Worm (Caenorhabditis elegans) whole organism, L3 larva: ENCODE measurements around the gene dex-1.

Experiments
- R02D3.7 ChIP-seq: fragments of 150-350 bp; optimal IDR thresholded peaks from 2 replicates; lab custom pipeline; 2014; ENCODE audit warnings: missing biosample characterization, missing genetic modification characterization
- ZK546.5 ChIP-seq: sonication (generic microtip); optimal IDR thresholded peaks from 2 replicates; lab custom pipeline; 2017; ENCODE audit warnings: missing biosample characterization, missing genetic modification characterization
- aly-2 ChIP-seq: fragments of 150-350 bp; optimal IDR thresholded peaks from 2 replicates; lab custom pipeline; 2014; ENCODE audit warnings: missing biosample characterization, missing genetic modification characterization
- ama-1 ChIP-seq: fragments of 150-350 bp; optimal IDR thresholded peaks from 2 replicates; lab custom pipeline; 2018
- ceh-16 ChIP-seq: sonication (generic microtip); optimal IDR thresholded peaks from 2 replicates; lab custom pipeline; 2017; ENCODE audit warnings: missing biosample characterization, missing genetic modification characterization
- ceh-28 ChIP-seq: fragments of 150-350 bp; optimal IDR thresholded peaks from 2 replicates; lab custom pipeline; 2014; ENCODE audit warnings: missing biosample characterization, missing genetic modification reagents, missing genetic modification characterization
- ceh-82 ChIP-seq: fragments of 150-350 bp; optimal IDR thresholded peaks from 2 replicates; lab custom pipeline; 2014; ENCODE audit warnings: missing biosample characterization, missing genetic modification characterization
- ceh-9 ChIP-seq: sonication (generic microtip); optimal IDR thresholded peaks from 2 replicates; lab custom pipeline; 2018; ENCODE audit warnings: missing biosample characterization, missing genetic modification characterization
- daf-12 ChIP-seq: fragments of 150-350 bp; optimal IDR thresholded peaks from 2 replicates; lab custom pipeline; 2014; ENCODE audit warnings: missing biosample characterization, missing genetic modification reagents, missing genetic modification characterization
- egl-27 ChIP-seq: sonication (generic microtip); optimal IDR thresholded peaks from 4 replicates; lab custom pipeline; 2017; ENCODE audit warnings: missing biosample characterization, missing genetic modification reagents, missing genetic modification characterization
- egl-5 ChIP-seq: fragments of 150-350 bp; optimal IDR thresholded peaks from 2 replicates; lab custom pipeline; 2017; ENCODE audit warnings: missing biosample characterization, missing genetic modification reagents, missing genetic modification characterization, inconsistent platforms
- elt-1 ChIP-seq: fragments of 150-350 bp; optimal IDR thresholded peaks from 2 replicates; lab custom pipeline; 2014; ENCODE audit warnings: missing biosample characterization, missing genetic modification characterization
- elt-2 ChIP-seq: sonication (generic microtip); optimal IDR thresholded peaks from 2 replicates; lab custom pipeline; 2016; ENCODE audit warnings: missing genetic modification reagents, mild to moderate bottlenecking, missing genetic modification characterization, missing compliant biosample characterization
- elt-3 ChIP-seq, 3 experiments: fragments of 150-350 bp in 1 of 3; sonication (generic microtip) in 2 of 3; optimal IDR thresholded peaks; 2 replicates in 2 of 3; 4 replicates in 1 of 3; lab custom pipeline; 2014 to 2017; ENCODE audit warnings: missing biosample characterization in 3 of 3, missing genetic modification characterization in 3 of 3
- fkh-10 ChIP-seq: sonication (generic microtip); optimal IDR thresholded peaks from 2 replicates; lab custom pipeline; 2017; ENCODE audit warnings: missing biosample characterization, missing genetic modification reagents, missing genetic modification characterization
- fkh-2 ChIP-seq: fragments of 150-350 bp; optimal IDR thresholded peaks from 2 replicates; lab custom pipeline; 2014; ENCODE audit warnings: missing biosample characterization, missing genetic modification reagents, missing genetic modification characterization
- fos-1 ChIP-seq: fragments of 150-350 bp; optimal IDR thresholded peaks from 2 replicates; lab custom pipeline; 2014; ENCODE audit warnings: missing biosample characterization, missing genetic modification characterization
- hmg-11 ChIP-seq: sonication (generic microtip); optimal IDR thresholded peaks from 2 replicates; lab custom pipeline; 2016; ENCODE audit warnings: missing genetic modification characterization, missing compliant biosample characterization
- jun-1 ChIP-seq: fragments of 150-350 bp; optimal IDR thresholded peaks from 2 replicates; lab custom pipeline; 2014; ENCODE audit warnings: missing biosample characterization, missing genetic modification reagents, missing genetic modification characterization
- lin-15B ChIP-seq: fragments of 150-350 bp; optimal IDR thresholded peaks from 2 replicates; lab custom pipeline; 2014; ENCODE audit warnings: missing biosample characterization, missing genetic modification characterization
- lin-39 ChIP-seq: fragments of 150-350 bp; optimal IDR thresholded peaks from 2 replicates; lab custom pipeline; 2018; ENCODE audit warnings: missing biosample characterization, missing genetic modification reagents, missing genetic modification characterization
- lsy-12 ChIP-seq: sonication (generic microtip); optimal IDR thresholded peaks from 2 replicates; lab custom pipeline; 2016; ENCODE audit warnings: mild to moderate bottlenecking, missing genetic modification characterization, missing compliant biosample characterization
- mdl-1 ChIP-seq: fragments of 150-350 bp; optimal IDR thresholded peaks from 2 replicates; lab custom pipeline; 2014; ENCODE audit warnings: missing biosample characterization, missing genetic modification characterization
- mml-1 ChIP-seq: fragments of 150-350 bp; sonication (generic microtip); optimal IDR thresholded peaks from 3 replicates; lab custom pipeline; 2014; ENCODE audit warnings: missing biosample characterization, missing genetic modification characterization
- nfya-1 ChIP-seq: sonication (generic microtip); optimal IDR thresholded peaks from 2 replicates; lab custom pipeline; 2017; ENCODE audit warnings: missing genetic modification characterization, mild to moderate bottlenecking, missing compliant biosample characterization, antibody characterized with exemption, moderate library complexity; ENCODE audit not compliant: insufficient read depth
- nhr-12 ChIP-seq: fragments of 150-350 bp; optimal IDR thresholded peaks from 2 replicates; lab custom pipeline; 2014; ENCODE audit warnings: missing biosample characterization, missing genetic modification characterization
- nhr-23 ChIP-seq: fragments of 150-350 bp; optimal IDR thresholded peaks from 2 replicates; lab custom pipeline; 2014; ENCODE audit warnings: missing biosample characterization, missing genetic modification reagents, missing genetic modification characterization
- nhr-237 ChIP-seq: fragments of 150-350 bp; optimal IDR thresholded peaks from 2 replicates; lab custom pipeline; 2014; ENCODE audit warnings: missing biosample characterization, missing genetic modification characterization
- nhr-25 ChIP-seq: sonication (generic microtip); optimal IDR thresholded peaks from 2 replicates; lab custom pipeline; 2017; ENCODE audit warnings: missing biosample characterization, missing genetic modification characterization
- nhr-28 ChIP-seq: fragments of 150-350 bp; optimal IDR thresholded peaks from 2 replicates; lab custom pipeline; 2014; ENCODE audit warnings: missing biosample characterization, missing genetic modification characterization
- nhr-43 ChIP-seq: sonication (generic microtip); optimal IDR thresholded peaks from 2 replicates; lab custom pipeline; 2016; ENCODE audit warnings: mild to moderate bottlenecking, missing genetic modification characterization, missing compliant biosample characterization; ENCODE audit not compliant: poor library complexity, severe bottlenecking
- nhr-67 ChIP-seq: fragments of 150-350 bp; optimal IDR thresholded peaks from 2 replicates; lab custom pipeline; 2014; ENCODE audit warnings: missing biosample characterization, missing genetic modification characterization
- nhr-76 ChIP-seq: fragments of 150-350 bp; sonication (generic microtip); optimal IDR thresholded peaks from 5 replicates; lab custom pipeline; 2014; ENCODE audit warnings: missing biosample characterization, missing genetic modification characterization
- nhr-77 ChIP-seq: fragments of 150-350 bp; optimal IDR thresholded peaks from 2 replicates; lab custom pipeline; 2014; ENCODE audit warnings: missing biosample characterization, missing genetic modification characterization
- pha-4 ChIP-seq: fragments of 150-350 bp; optimal IDR thresholded peaks from 2 replicates; lab custom pipeline; 2014; ENCODE audit warnings: missing biosample characterization, missing genetic modification reagents, missing genetic modification characterization
- pqm-1 ChIP-seq: fragments of 150-350 bp; optimal IDR thresholded peaks from 2 replicates; lab custom pipeline; 2017; ENCODE audit warnings: missing biosample characterization, missing genetic modification characterization, inconsistent platforms
- skn-1 ChIP-seq: fragments of 150-350 bp; optimal IDR thresholded peaks from 2 replicates; lab custom pipeline; 2014; ENCODE audit warnings: missing biosample characterization, missing genetic modification characterization
- snpc-4 ChIP-seq: fragments of 150-350 bp; optimal IDR thresholded peaks from 2 replicates; lab custom pipeline; 2014; ENCODE audit warnings: missing biosample characterization, missing genetic modification characterization
- tbx-2 ChIP-seq: sonication (generic microtip); optimal IDR thresholded peaks from 2 replicates; lab custom pipeline; 2016; ENCODE audit warnings: mild to moderate bottlenecking, missing genetic modification characterization, missing compliant biosample characterization
- unc-39 ChIP-seq: sonication (generic microtip); optimal IDR thresholded peaks from 4 replicates; lab custom pipeline; 2017; ENCODE audit warnings: missing biosample characterization, missing genetic modification characterization
- unc-62 ChIP-seq: fragments of 150-350 bp; sonication (generic microtip); optimal IDR thresholded peaks from 4 replicates; lab custom pipeline; 2014; ENCODE audit warnings: missing biosample characterization, missing genetic modification reagents, missing genetic modification characterization
- zag-1 ChIP-seq: fragments of 150-350 bp; optimal IDR thresholded peaks from 2 replicates; lab custom pipeline; 2014; ENCODE audit warnings: missing biosample characterization, missing genetic modification characterization
- ztf-11 ChIP-seq: fragments of 150-350 bp; optimal IDR thresholded peaks from 2 replicates; lab custom pipeline; 2014; ENCODE audit warnings: missing biosample characterization, missing genetic modification characterization
- ztf-4 ChIP-seq: fragments of 150-350 bp; optimal IDR thresholded peaks from 2 replicates; lab custom pipeline; 2014; ENCODE audit warnings: missing biosample characterization, missing genetic modification characterization

Gene dex-1

DNA sequence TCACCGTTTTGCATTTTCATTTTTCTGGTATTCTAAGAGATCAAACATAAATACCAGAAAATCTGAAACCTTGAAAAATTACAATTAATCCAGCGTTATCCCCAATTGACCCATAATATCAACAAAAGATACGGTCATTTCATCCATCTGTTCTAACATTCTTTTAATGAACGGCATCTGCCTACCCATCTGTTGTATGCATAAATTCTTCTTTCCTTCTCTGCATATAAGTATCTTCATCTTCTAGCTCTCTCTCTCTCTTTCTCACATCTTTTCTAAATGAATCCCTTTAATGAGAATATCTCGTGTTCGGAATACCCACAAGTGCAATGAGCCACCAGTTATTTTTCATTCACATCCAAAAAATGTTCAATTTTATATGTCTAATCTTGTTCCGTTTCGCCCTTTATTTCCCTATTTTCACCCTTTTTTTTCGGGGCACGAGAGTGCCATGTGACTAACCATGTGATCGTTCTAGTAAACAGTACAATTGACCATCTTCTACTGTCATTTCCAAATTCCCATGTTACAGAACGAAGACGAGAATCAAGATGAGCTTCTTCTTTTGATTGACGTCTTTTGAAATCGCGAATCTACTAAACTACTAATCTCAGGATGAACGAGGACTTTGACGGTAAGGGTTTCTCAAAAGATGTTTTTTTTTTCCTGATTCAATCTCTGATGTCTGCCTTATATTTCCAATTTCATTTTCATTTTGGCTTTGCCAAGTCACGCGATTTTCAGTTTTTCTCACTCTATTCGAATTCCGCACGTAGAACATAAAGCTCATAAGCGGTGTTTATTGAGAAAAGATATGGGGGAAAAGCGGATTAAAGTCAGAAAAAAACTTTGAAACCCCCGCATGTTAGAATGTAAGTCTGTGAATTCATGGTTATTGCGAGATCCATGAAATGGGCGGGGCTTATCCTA is 24.3 kb upstream of the dex-1 start, which contains the start of gene R02F2.1:
TSS of gene R02F2.1 (plus strand) at position 528 of the 930 bp plus-strand sequence.
- TF ChIP-seq nhr-25 (peak; percentile 48), ama-1 (lab: Kevin White, UChicago) (peak; percentile 40), elt-2 (tag; lab: Kevin White, UChicago) (peak; percentile 20), ceh-9 (tag; lab: Kevin White, UChicago) (no peak), fkh-10 (GFP tag; lab: Kevin White, UChicago) (no peak), hmg-11 (tag; lab: Kevin White, UChicago) (peak; percentile 18), nhr-23 (tag; lab: Kevin White, UChicago) (no peak), ztf-11 (tag; lab: Kevin White, UChicago) (no peak), egl-5 (tag; lab: Kevin White, UChicago) (no peak), lsy-12 (tag; lab: Kevin White, UChicago) (no peak), aly-2 (tag; lab: Kevin White, UChicago) (no peak), skn-1 (tag; lab: Kevin White, UChicago) (no peak), nhr-76 (tag; lab: Kevin White, UChicago) (no peak), nhr-43 (tag; lab: Kevin White, UChicago) (no peak), elt-1 (peak; percentile 3), snpc-4 (tag; lab: Kevin White, UChicago) (no peak), nhr-12 (tag; lab: Kevin White, UChicago) (no peak), mml-1 (no peak), pqm-1 (tag; lab: Kevin White, UChicago) (no peak), jun-1 (tag; lab: Kevin White, UChicago) (no peak), pha-4 (tag; lab: Kevin White, UChicago) (peak; percentile 70), unc-39 (tag; lab: Kevin White, UChicago) (no peak), nhr-237 (tag; lab: Kevin White, UChicago) (no peak), unc-62 (GFP tag; lab: Kevin White, UChicago) (no peak)
- TF ChIP-seq, all 47 proteins: peak for 6

- TF ChIP-seq elt-1 (peak; percentile 92), fkh-2 (tag; lab: Kevin White, UChicago) (no peak), jun-1 (tag; lab: Kevin White, UChicago) (peak; percentile 28), tbx-2 (no peak), snpc-4 (tag; lab: Kevin White, UChicago) (peak; percentile 39), daf-12 (tag; lab: Kevin White, UChicago) (no peak), ztf-4 (tag; lab: Kevin White, UChicago) (no peak), ceh-16 (tag; lab: Kevin White, UChicago) (no peak), ceh-28 (tag; lab: Kevin White, UChicago) (no peak), nhr-76 (tag; lab: Kevin White, UChicago) (no peak), pha-4 (tag; lab: Kevin White, UChicago) (peak; percentile 64), nhr-67 (tag; lab: Kevin White, UChicago) (no peak), nhr-12 (tag; lab: Kevin White, UChicago) (no peak), egl-5 (tag; lab: Kevin White, UChicago) (no peak), nhr-25 (peak; percentile 63), ZK546.5 (tag; lab: Kevin White, UChicago) (no peak), unc-62 (GFP tag; lab: Kevin White, UChicago) (peak; percentile 3), R02D3.7 (tag; lab: Kevin White, UChicago) (no peak), egl-27 (tag; lab: Kevin White, UChicago) (no peak), pqm-1 (tag; lab: Kevin White, UChicago) (peak; percentile 82), skn-1 (tag; lab: Kevin White, UChicago) (peak; percentile 57), nfya-1 (tag; lab: Kevin White, UChicago) (peak; percentile 53), nhr-77 (tag; lab: Kevin White, UChicago) (no peak), lin-15B (tag; lab: Kevin White, UChicago) (peak; percentile 19), elt-2 (tag; lab: Kevin White, UChicago) (peak; percentile 93), lin-39 (peak; percentile 29), nhr-43 (tag; lab: Kevin White, UChicago) (peak; percentile 72), nhr-28 (tag; lab: Kevin White, UChicago) (no peak), ceh-82 (tag; lab: Kevin White, UChicago) (no peak), elt-3 (tag; optimal IDR thresholded peaks at IDR 0.05; lab: Kevin White, UChicago) (no peak), nhr-237 (tag; lab: Kevin White, UChicago) (no peak), lsy-12 (tag; lab: Kevin White, UChicago) (peak; percentile 39), zag-1 (no peak), fkh-10 (GFP tag; lab: Kevin White, UChicago) (peak; percentile 53), mml-1 (no peak), nhr-23 (tag; lab: Kevin White, UChicago) (peak; percentile 85), ama-1 (lab: Kevin White, UChicago) (peak; percentile 44), fos-1 (tag; lab: Kevin White, UChicago) (no peak), aly-2 (tag; lab: Kevin White, UChicago) (no peak), mdl-1 (tag; lab: Kevin White, UChicago) (peak; percentile 41), unc-39 (tag; lab: Kevin White, UChicago) (no peak), ztf-11 (tag; lab: Kevin White, UChicago) (no peak), hmg-11 (tag; lab: Kevin White, UChicago) (peak; percentile 51)
These were observed 22.9 kb upstream of the dex-1 start for ce11 chrIII:5502915-5503575.
